Worm (Caenorhabditis elegans) whole organism, late embryonic: ENCODE results near the gene acy-1.
A peak's percentile ranks its signal among the peaks of the same experiment; 100 is the strongest.

Experiments
- C08G9.2 ChIP-seq: sonication (generic microtip); optimal IDR thresholded peaks from 2 replicates; lab custom pipeline; 2016; ENCODE audit warnings: mild to moderate bottlenecking, missing genetic modification characterization, moderate library complexity, missing compliant biosample characterization
- C38D4.7 ChIP-seq: fragments of 200-800 bp; sonication (Bioruptor generic); optimal IDR thresholded peaks from 2 replicates; lab custom pipeline; 2018; ENCODE audit warnings: mild to moderate bottlenecking, missing genetic modification characterization, moderate library complexity, missing compliant biosample characterization
- K02D7.2 ChIP-seq: sonication (generic microtip); optimal IDR thresholded peaks from 2 replicates; lab custom pipeline; 2017; ENCODE audit warnings: mild to moderate bottlenecking, missing genetic modification characterization, missing compliant biosample characterization
- ama-1 ChIP-seq: fragments of 150-350 bp; optimal IDR thresholded peaks from 2 replicates; lab custom pipeline; 2014
- ceh-14 ChIP-seq: sonication (generic microtip); optimal IDR thresholded peaks from 2 replicates; lab custom pipeline; 2016; ENCODE audit warnings: missing genotype, missing genetic modification characterization, missing compliant biosample characterization
- ceh-18 ChIP-seq: sonication (generic microtip); optimal IDR thresholded peaks from 2 replicates; lab custom pipeline; 2016; ENCODE audit warnings: missing genetic modification characterization, missing compliant biosample characterization
- ceh-19 ChIP-seq: fragments of 200-800 bp; sonication (Bioruptor generic); optimal IDR thresholded peaks from 2 replicates; lab custom pipeline; 2018; ENCODE audit warnings: mild to moderate bottlenecking, missing genetic modification characterization, missing compliant biosample characterization
- ceh-2 ChIP-seq: sonication (generic microtip); optimal IDR thresholded peaks from 2 replicates; lab custom pipeline; 2016; ENCODE audit warnings: missing genotype, missing genetic modification characterization, missing compliant biosample characterization
- ceh-31 ChIP-seq: sonication (generic microtip); optimal IDR thresholded peaks from 2 replicates; lab custom pipeline; 2016; ENCODE audit warnings: missing genetic modification characterization, missing compliant biosample characterization
- ceh-34 ChIP-seq: sonication (generic microtip); optimal IDR thresholded peaks from 2 replicates; lab custom pipeline; 2016; ENCODE audit warnings: mild to moderate bottlenecking, missing genetic modification characterization, missing compliant biosample characterization
- ceh-45 ChIP-seq: fragments of 200-800 bp; sonication (Bioruptor generic); IDR thresholded peaks from 2 replicates; pipeline ENCODE4 v1.3.6; 2022; ENCODE audit warnings: missing genetic modification reagents, missing genetic modification characterization, missing compliant biosample characterization
- ceh-48 ChIP-seq: sonication (generic microtip); optimal IDR thresholded peaks from 2 replicates; lab custom pipeline; 2016; ENCODE audit warnings: missing genetic modification characterization, inconsistent platforms, missing compliant biosample characterization
- ceh-9 ChIP-seq: sonication (generic microtip); optimal IDR thresholded peaks from 2 replicates; lab custom pipeline; 2016; ENCODE audit warnings: mild to moderate bottlenecking, missing genetic modification characterization, inconsistent platforms, missing compliant biosample characterization
- che-1 ChIP-seq: sonication (generic microtip); optimal IDR thresholded peaks from 2 replicates; lab custom pipeline; 2016; ENCODE audit warnings: mild to moderate bottlenecking, missing genetic modification characterization, missing compliant biosample characterization
- dmd-4 ChIP-seq: sonication (generic microtip); optimal IDR thresholded peaks from 2 replicates; lab custom pipeline; 2016; ENCODE audit warnings: borderline replicate concordance, missing genetic modification characterization, missing compliant biosample characterization
- dve-1 ChIP-seq: sonication (generic microtip); optimal IDR thresholded peaks from 2 replicates; lab custom pipeline; 2017; ENCODE audit warnings: antibody characterized with exemption, mild to moderate bottlenecking, missing genetic modification characterization, missing compliant biosample characterization
- elt-2 ChIP-seq: sonication (generic microtip); optimal IDR thresholded peaks from 2 replicates; lab custom pipeline; 2016; ENCODE audit warnings: missing genetic modification reagents, missing genetic modification characterization, missing compliant biosample characterization
- elt-4 ChIP-seq: sonication (generic microtip); optimal IDR thresholded peaks from 2 replicates; lab custom pipeline; 2016; ENCODE audit warnings: missing genetic modification characterization, missing compliant biosample characterization
- ets-4 ChIP-seq: sonication (generic microtip); optimal IDR thresholded peaks from 2 replicates; lab custom pipeline; 2016; ENCODE audit warnings: missing genetic modification characterization, missing compliant biosample characterization
- hlh-13 ChIP-seq: fragments of 200-800 bp; sonication (Bioruptor generic); optimal IDR thresholded peaks from 2 replicates; lab custom pipeline; 2018; ENCODE audit warnings: mild to moderate bottlenecking, missing genetic modification characterization, missing compliant biosample characterization
- hlh-30 ChIP-seq: sonication (generic microtip); optimal IDR thresholded peaks from 2 replicates; lab custom pipeline; 2017; ENCODE audit warnings: antibody characterized with exemption, missing genetic modification characterization, missing compliant biosample characterization; ENCODE audit not compliant: insufficient read depth
- hlh-6 ChIP-seq: sonication (generic microtip); optimal IDR thresholded peaks from 2 replicates; lab custom pipeline; 2016; ENCODE audit warnings: missing genotype, missing genetic modification characterization, missing compliant biosample characterization
- hlh-8 ChIP-seq: sonication (generic microtip); optimal IDR thresholded peaks from 2 replicates; lab custom pipeline; 2016; ENCODE audit warnings: missing genotype, missing genetic modification characterization, missing compliant biosample characterization
- lim-6 ChIP-seq: sonication (generic microtip); optimal IDR thresholded peaks from 2 replicates; lab custom pipeline; 2016; ENCODE audit warnings: missing genetic modification characterization, missing compliant biosample characterization
- madf-2 ChIP-seq: sonication (generic microtip); optimal IDR thresholded peaks from 2 replicates; lab custom pipeline; 2017; ENCODE audit warnings: missing genetic modification characterization, missing compliant biosample characterization
- mec-3 ChIP-seq: sonication (generic microtip); optimal IDR thresholded peaks from 2 replicates; lab custom pipeline; 2016; ENCODE audit warnings: borderline replicate concordance, missing genetic modification characterization, missing compliant biosample characterization
- nfya-1 ChIP-seq: sonication (generic microtip); optimal IDR thresholded peaks from 2 replicates; lab custom pipeline; 2017; ENCODE audit warnings: missing genetic modification characterization, mild to moderate bottlenecking, missing compliant biosample characterization, antibody characterized with exemption, moderate library complexity
- nhr-11 ChIP-seq: fragments of 150-350 bp; optimal IDR thresholded peaks from 2 replicates; lab custom pipeline; 2014; ENCODE audit warnings: missing biosample characterization, missing genetic modification characterization
- nhr-232 ChIP-seq: sonication (generic microtip); optimal IDR thresholded peaks from 2 replicates; lab custom pipeline; 2016; ENCODE audit warnings: missing genetic modification characterization, missing compliant biosample characterization
- npax-4 ChIP-seq: sonication (generic microtip); optimal IDR thresholded peaks from 2 replicates; lab custom pipeline; 2016; ENCODE audit warnings: missing genetic modification characterization, missing compliant biosample characterization
- pag-3 ChIP-seq: sonication (generic microtip); optimal IDR thresholded peaks from 2 replicates; lab custom pipeline; 2016; ENCODE audit warnings: missing compliant biosample characterization, missing genetic modification characterization, borderline replicate concordance
- pax-1 ChIP-seq: fragments of 150-350 bp; optimal IDR thresholded peaks from 2 replicates; lab custom pipeline; 2014; ENCODE audit warnings: missing biosample characterization, missing genetic modification characterization
- pha-2 ChIP-seq: sonication (generic microtip); optimal IDR thresholded peaks from 2 replicates; lab custom pipeline; 2017; ENCODE audit warnings: mild to moderate bottlenecking, missing genetic modification characterization, missing compliant biosample characterization
- pqm-1 ChIP-seq: sonication (generic microtip); optimal IDR thresholded peaks from 2 replicates; lab custom pipeline; 2016; ENCODE audit warnings: missing genetic modification characterization, missing compliant biosample characterization
- pros-1 ChIP-seq: fragments of 150-350 bp; optimal IDR thresholded peaks from 2 replicates; lab custom pipeline; 2014; ENCODE audit warnings: missing biosample characterization, missing genetic modification reagents, missing genetic modification characterization
- ref-2 ChIP-seq: sonication (generic microtip); optimal IDR thresholded peaks from 2 replicates; lab custom pipeline; 2016; ENCODE audit warnings: missing genetic modification characterization, missing compliant biosample characterization
- rnt-1 ChIP-seq: sonication (generic microtip); optimal IDR thresholded peaks from 2 replicates; lab custom pipeline; 2016; ENCODE audit warnings: missing genetic modification characterization, missing compliant biosample characterization
- sdc-2 ChIP-seq: sonication (generic microtip); optimal IDR thresholded peaks from 2 replicates; lab custom pipeline; 2016; ENCODE audit warnings: missing genotype, missing genetic modification characterization, missing compliant biosample characterization
- tbx-2 ChIP-seq: sonication (generic microtip); optimal IDR thresholded peaks from 2 replicates; lab custom pipeline; 2016; ENCODE audit warnings: missing genetic modification characterization, missing compliant biosample characterization
- tbx-7 ChIP-seq: sonication (generic microtip); optimal IDR thresholded peaks from 2 replicates; lab custom pipeline; 2016; ENCODE audit warnings: missing genotype, missing genetic modification characterization, missing compliant biosample characterization
- ttx-3 ChIP-seq: sonication (generic microtip); optimal IDR thresholded peaks from 2 replicates; lab custom pipeline; 2016; ENCODE audit warnings: missing genetic modification reagents, missing genetic modification characterization, missing compliant biosample characterization
- unc-42 ChIP-seq: sonication (generic microtip); optimal IDR thresholded peaks from 2 replicates; lab custom pipeline; 2016; ENCODE audit warnings: missing genotype, missing genetic modification characterization, missing compliant biosample characterization
- unc-55 ChIP-seq: sonication (generic microtip); optimal IDR thresholded peaks from 2 replicates; lab custom pipeline; 2017; ENCODE audit warnings: missing biosample characterization, missing genetic modification reagents, missing genetic modification characterization
- unc-86 ChIP-seq: sonication (generic microtip); optimal IDR thresholded peaks from 2 replicates; lab custom pipeline; 2016; ENCODE audit warnings: missing genetic modification characterization, missing compliant biosample characterization
- ztf-16 ChIP-seq: sonication (generic microtip); optimal IDR thresholded peaks from 2 replicates; lab custom pipeline; 2017; ENCODE audit warnings: missing genetic modification characterization, missing compliant biosample characterization

acy-1 gene

ce11 chrIII:4748666-4749065, 26.8 kb downstream of the acy-1 start:
- TF ChIP-seq unc-42 (tag; lab: Kevin White, UChicago) (no peak), ztf-16 (tag; lab: Kevin White, UChicago) (no peak), hlh-30 (tag; lab: Kevin White, UChicago) (no peak), C08G9.2 (tag; lab: Kevin White, UChicago) (peak; percentile 22), sdc-2 (tag; lab: Kevin White, UChicago) (no peak)

- TF ChIP-seq K02D7.2 (tag; lab: Kevin White, UChicago) (no peak), hlh-30 (tag; lab: Kevin White, UChicago) (peak; percentile 19), ama-1 (lab: Kevin White, UChicago) (no peak), rnt-1 (tag; lab: Kevin White, UChicago) (peak; percentile 21), pax-1 (tag; lab: Kevin White, UChicago) (peak; percentile 92), tbx-7 (tag; lab: Kevin White, UChicago) (peak; percentile 9), ceh-45 (no peak), unc-55 (GFP tag; lab: Kevin White, UChicago) (peak; percentile 57), elt-4 (tag; lab: Kevin White, UChicago) (no peak), ceh-34 (peak; percentile 22), ceh-2 (tag; lab: Kevin White, UChicago) (peak; percentile 1), nfya-1 (tag; lab: Kevin White, UChicago) (peak; percentile 87), ets-4 (tag; lab: Kevin White, UChicago) (peak; percentile 70), unc-42 (tag; lab: Kevin White, UChicago) (peak; percentile 96), elt-2 (tag; lab: Kevin White, UChicago) (peak; percentile 33), hlh-6 (tag; lab: Kevin White, UChicago) (no peak), ztf-16 (tag; lab: Kevin White, UChicago) (no peak), pag-3 (tag; lab: Kevin White, UChicago) (no peak), ceh-31 (peak; percentile 75), ceh-14 (tag; lab: Kevin White, UChicago) (peak; percentile 70), ceh-48 (tag; lab: Kevin White, UChicago) (peak; percentile 9), pqm-1 (no peak), tbx-2 (tag; lab: Kevin White, UChicago) (peak; percentile 56), ceh-18 (tag; lab: Kevin White, UChicago) (peak; percentile 68), hlh-13 (no peak), unc-86 (tag; lab: Kevin White, UChicago) (peak; percentile 4), dve-1 (tag; lab: Kevin White, UChicago) (peak; percentile 67), ref-2 (tag; lab: Kevin White, UChicago) (peak; percentile 29), ttx-3 (no peak)
Observed at ce11 chrIII:4754001-4754561, 32.2 kb downstream of the acy-1 start, which contains the start of the genes rps-0 and rbg-3. TSS of gene rps-0 (minus strand) at chrIII:4754051. TSS of gene rbg-3 (plus strand) at chrIII:4754424.

ce11 chrIII:4756983-4757382, 35.1 kb downstream of the acy-1 start, which contains the start of gene fbxl-2:
TSS of gene fbxl-2 (plus strand) at chrIII:4757260.
- peak; percentile 36 for TF ChIP-seq C08G9.2 (tag; lab: Kevin White, UChicago)
- TF ChIP-seq tbx-7 (tag; lab: Kevin White, UChicago): peak; percentile 20
- peak; percentile 90 for TF ChIP-seq nfya-1 (tag; lab: Kevin White, UChicago)
- peak; percentile 9 for TF ChIP-seq pqm-1
- TF ChIP-seq dmd-4 (tag; lab: Kevin White, UChicago): peak; percentile 44
- no peak for TF ChIP-seq C38D4.7 (GFP tag; lab: Kevin White, UChicago)
- TF ChIP-seq nhr-11 (tag; lab: Kevin White, UChicago): no peak
- TF ChIP-seq ceh-34: peak; percentile 90
- TF ChIP-seq ztf-16 (tag; lab: Kevin White, UChicago): peak; percentile 33
- peak; percentile 59 for TF ChIP-seq hlh-6 (tag; lab: Kevin White, UChicago)
- TF ChIP-seq pha-2 (tag; lab: Kevin White, UChicago): peak; percentile 72
- peak; percentile 36 for TF ChIP-seq pros-1 (tag; lab: Kevin White, UChicago)
- peak; percentile 58 for TF ChIP-seq lim-6 (tag; lab: Kevin White, UChicago)
- peak; percentile 61 for TF ChIP-seq sdc-2 (tag; lab: Kevin White, UChicago)
- peak; percentile 48 for TF ChIP-seq che-1 (tag; lab: Kevin White, UChicago)
- no peak for TF ChIP-seq mec-3
- TF ChIP-seq ttx-3: peak; percentile 39
- TF ChIP-seq ama-1 (lab: Kevin White, UChicago): peak; percentile 36
- TF ChIP-seq ref-2 (tag; lab: Kevin White, UChicago): peak; percentile 86
- peak; percentile 76 for TF ChIP-seq unc-86 (tag; lab: Kevin White, UChicago)
- no peak for TF ChIP-seq K02D7.2 (tag; lab: Kevin White, UChicago)
- TF ChIP-seq nhr-232 (tag; lab: Kevin White, UChicago): peak; percentile 21
- peak; percentile 44 for TF ChIP-seq hlh-8 (tag; lab: Kevin White, UChicago)
- no peak for TF ChIP-seq npax-4 (tag; lab: Kevin White, UChicago)
- TF ChIP-seq hlh-30 (tag; lab: Kevin White, UChicago): peak; percentile 73
- TF ChIP-seq tbx-2 (tag; lab: Kevin White, UChicago): peak; percentile 71
- TF ChIP-seq ceh-9: no peak
- peak; percentile 53 for TF ChIP-seq madf-2 (tag; lab: Kevin White, UChicago)
- TF ChIP-seq ets-4 (tag; lab: Kevin White, UChicago): peak; percentile 95
- TF ChIP-seq hlh-13: no peak
- peak; percentile 17 for TF ChIP-seq ceh-19 (GFP tag; lab: Kevin White, UChicago)
